Worm (Caenorhabditis elegans): ENCODE measurements around the gene Y37D8A.5.

Y37D8A.5 gene

ce11 chrIII:12831696-12832095, 23.6 kb downstream of the Y37D8A.5 start:
- TF ChIP-seq sox-4 (tag; optimal IDR thresholded peaks at IDR 0.05) (no peak), elt-2 (tag; optimal IDR thresholded peaks at IDR 0.05) (peak; percentile 43)

ce11 chrIII:12829068-12829467, 26.2 kb downstream of the Y37D8A.5 start, which contains the start of gene Y37D8A.3:
Y37D8A.3 (plus strand) TSS chrIII:12829368.
- TF ChIP-seq elt-3 (tag; optimal IDR thresholded peaks at IDR 0.05) (no peak), nhr-47 (tag; optimal IDR thresholded peaks at IDR 0.05) (no peak), nhr-84 (tag; optimal IDR thresholded peaks at IDR 0.05) (no peak), zag-1 (tag; optimal IDR thresholded peaks at IDR 0.05) (no peak), efl-1 (optimal IDR thresholded peaks at IDR 0.05) (no peak), efl-1 (GFP tag; optimal IDR thresholded peaks at IDR 0.05 in 1 of 2) (no peak), jun-1 (tag; optimal IDR thresholded peaks at IDR 0.05) (no peak), lin-13 (GFP tag; optimal IDR thresholded peaks at IDR 0.05) (no peak), sptf-1 (tag; optimal IDR thresholded peaks at IDR 0.05) (no peak), isw-1 (GFP tag; IDR thresholded peaks at IDR 0.05) (no peak), ceh-88 (GFP tag; IDR thresholded peaks at IDR 0.05) (no peak), egl-27 (tag; optimal IDR thresholded peaks at IDR 0.05) (no peak), ceh-63 (GFP tag; optimal IDR thresholded peaks at IDR 0.05) (no peak)

- no peak for TF ChIP-seq C04F5.9 (tag; optimal IDR thresholded peaks at IDR 0.05)
- no peak for TF ChIP-seq efl-1 (optimal IDR thresholded peaks at IDR 0.05)
- TF ChIP-seq efl-1 (GFP tag; optimal IDR thresholded peaks at IDR 0.05 in 1 of 2), result peak in 1 of 2 experiments; percentile 47
Measured at ce11 chrIII:12822608-12823261, 32.6 kb downstream of the Y37D8A.5 start.

- TF ChIP-seq C16A3.4 (tag; optimal IDR thresholded peaks at IDR 0.05) (peak; percentile 27), blmp-1 (tag; optimal IDR thresholded peaks at IDR 0.05) (peak; percentile 10), nhr-11 (tag; optimal IDR thresholded peaks at IDR 0.05) (no peak), lsy-2 (tag; optimal IDR thresholded peaks at IDR 0.05) (peak in 1 of 2 experiments; percentile 56), zip-4 (GFP tag; optimal IDR thresholded peaks at IDR 0.05) (no peak), lin-35 (GFP tag; optimal IDR thresholded peaks at IDR 0.05) (peak in 1 of 2 experiments; percentile 17), rnt-1 (tag; optimal IDR thresholded peaks at IDR 0.05) (no peak), efl-1 (optimal IDR thresholded peaks at IDR 0.05) (peak; percentile 19 to 25), efl-1 (GFP tag; optimal IDR thresholded peaks at IDR 0.05 in 1 of 2) (peak in 1 of 2 experiments; percentile 18), unc-30 (tag; optimal IDR thresholded peaks at IDR 0.05) (no peak), ceh-82 (tag; optimal IDR thresholded peaks at IDR 0.05) (no peak), dpl-1 (GFP tag; optimal IDR thresholded peaks at IDR 0.05) (peak in 1 of 3 experiments; percentile 58)
Measured at ce11 chrIII:12821331-12821730, 34.0 kb downstream of the Y37D8A.5 start.

- peak; percentile 42 for TF ChIP-seq nhr-71 (tag; optimal IDR thresholded peaks at IDR 0.05)
- TF ChIP-seq C34B4.2 (tag; optimal IDR thresholded peaks at IDR 0.05), result no peak
- TF ChIP-seq rnt-1 (tag; optimal IDR thresholded peaks at IDR 0.05), result peak; percentile 59
- no peak for TF ChIP-seq lsy-2 (tag; optimal IDR thresholded peaks at IDR 0.05)
- no peak for TF ChIP-seq unc-98 (GFP tag; IDR thresholded peaks at IDR 0.05)
- TF ChIP-seq fos-1 (tag; optimal IDR thresholded peaks at IDR 0.05), result no peak
- no peak for TF ChIP-seq tlp-1 (tag; optimal IDR thresholded peaks at IDR 0.05)
- TF ChIP-seq dsc-1 (tag; optimal IDR thresholded peaks at IDR 0.05), result no peak
- peak; percentile 25 for TF ChIP-seq unc-130 (tag; optimal IDR thresholded peaks at IDR 0.05)
- TF ChIP-seq nhr-19 (GFP tag; conservative IDR thresholded peaks at IDR 0.05), result peak; percentile 22
- TF ChIP-seq hlh-17 (GFP tag; optimal IDR thresholded peaks at IDR 0.05; ENCODE audit: borderline replicate concordance), result no peak
- no peak for TF ChIP-seq nhr-77 (tag; optimal IDR thresholded peaks at IDR 0.05)
Measured at ce11 chrIII:12819909-12820308, 35.4 kb downstream of the Y37D8A.5 start, which contains the start of the genes Y37D8A.2 and Y37D8A.25. Y37D8A.2 (plus strand) TSS chrIII:12820193. Y37D8A.25 (minus strand) TSS chrIII:12820253.
